Worm (Caenorhabditis elegans) whole organism, late embryonic: ENCODE data around the gene din-1.

Experiments
- Y22D7AL.16 ChIP-seq: sonication (generic microtip); optimal IDR thresholded peaks from 2 replicates; lab custom pipeline; 2016; ENCODE audit warnings: missing genetic modification characterization, missing compliant biosample characterization
- ama-1 ChIP-seq: fragments of 150-350 bp; optimal IDR thresholded peaks from 2 replicates; lab custom pipeline; 2014
- ceh-18 ChIP-seq: sonication (generic microtip); optimal IDR thresholded peaks from 2 replicates; lab custom pipeline; 2016; ENCODE audit warnings: missing genetic modification characterization, missing compliant biosample characterization
- ceh-19 ChIP-seq: fragments of 200-800 bp; sonication (Bioruptor generic); optimal IDR thresholded peaks from 2 replicates; lab custom pipeline; 2018; ENCODE audit warnings: mild to moderate bottlenecking, missing genetic modification characterization, missing compliant biosample characterization
- ceh-2 ChIP-seq: sonication (generic microtip); optimal IDR thresholded peaks from 2 replicates; lab custom pipeline; 2016; ENCODE audit warnings: missing genotype, missing genetic modification characterization, missing compliant biosample characterization
- ceh-34 ChIP-seq: sonication (generic microtip); optimal IDR thresholded peaks from 2 replicates; lab custom pipeline; 2016; ENCODE audit warnings: mild to moderate bottlenecking, missing genetic modification characterization, missing compliant biosample characterization
- ceh-48 ChIP-seq: sonication (generic microtip); optimal IDR thresholded peaks from 2 replicates; lab custom pipeline; 2016; ENCODE audit warnings: missing genetic modification characterization, inconsistent platforms, missing compliant biosample characterization
- ceh-6 ChIP-seq: fragments of 200-800 bp; sonication (Bioruptor generic); optimal IDR thresholded peaks from 2 replicates; lab custom pipeline; 2018; ENCODE audit warnings: mild to moderate bottlenecking, missing genetic modification characterization, missing compliant biosample characterization
- ceh-9 ChIP-seq: sonication (generic microtip); optimal IDR thresholded peaks from 2 replicates; lab custom pipeline; 2016; ENCODE audit warnings: mild to moderate bottlenecking, missing genetic modification characterization, inconsistent platforms, missing compliant biosample characterization
- dve-1 ChIP-seq: sonication (generic microtip); optimal IDR thresholded peaks from 2 replicates; lab custom pipeline; 2017; ENCODE audit warnings: antibody characterized with exemption, mild to moderate bottlenecking, missing genetic modification characterization, missing compliant biosample characterization
- elt-2 ChIP-seq: sonication (generic microtip); optimal IDR thresholded peaks from 2 replicates; lab custom pipeline; 2016; ENCODE audit warnings: missing genetic modification reagents, missing genetic modification characterization, missing compliant biosample characterization
- fax-1 ChIP-seq: sonication (generic microtip); optimal IDR thresholded peaks from 2 replicates; lab custom pipeline; 2016; ENCODE audit warnings: missing genotype, missing genetic modification characterization, missing compliant biosample characterization
- fkh-6 ChIP-seq: sonication (generic microtip); optimal IDR thresholded peaks from 2 replicates; lab custom pipeline; 2016; ENCODE audit warnings: missing genetic modification characterization, missing compliant biosample characterization
- gmeb-2 ChIP-seq: sonication (generic microtip); optimal IDR thresholded peaks from 2 replicates; lab custom pipeline; 2016; ENCODE audit warnings: missing genetic modification characterization, inconsistent platforms, missing compliant biosample characterization
- hlh-30 ChIP-seq: sonication (generic microtip); optimal IDR thresholded peaks from 2 replicates; lab custom pipeline; 2017; ENCODE audit warnings: antibody characterized with exemption, missing genetic modification characterization, missing compliant biosample characterization; ENCODE audit not compliant: insufficient read depth
- hlh-6 ChIP-seq: sonication (generic microtip); optimal IDR thresholded peaks from 2 replicates; lab custom pipeline; 2016; ENCODE audit warnings: missing genotype, missing genetic modification characterization, missing compliant biosample characterization
- hlh-8 ChIP-seq: sonication (generic microtip); optimal IDR thresholded peaks from 2 replicates; lab custom pipeline; 2016; ENCODE audit warnings: missing genotype, missing genetic modification characterization, missing compliant biosample characterization
- lim-6 ChIP-seq: sonication (generic microtip); optimal IDR thresholded peaks from 2 replicates; lab custom pipeline; 2016; ENCODE audit warnings: missing genetic modification characterization, missing compliant biosample characterization
- lin-11 ChIP-seq: fragments of 200-800 bp; sonication (Bioruptor generic); optimal IDR thresholded peaks from 2 replicates; lab custom pipeline; 2018; ENCODE audit warnings: mild to moderate bottlenecking, missing genetic modification characterization, missing compliant biosample characterization
- madf-2 ChIP-seq: sonication (generic microtip); optimal IDR thresholded peaks from 2 replicates; lab custom pipeline; 2017; ENCODE audit warnings: missing genetic modification characterization, missing compliant biosample characterization
- nhr-11 ChIP-seq: fragments of 150-350 bp; optimal IDR thresholded peaks from 2 replicates; lab custom pipeline; 2014; ENCODE audit warnings: missing biosample characterization, missing genetic modification characterization
- nhr-232 ChIP-seq: sonication (generic microtip); optimal IDR thresholded peaks from 2 replicates; lab custom pipeline; 2016; ENCODE audit warnings: missing genetic modification characterization, missing compliant biosample characterization
- odd-2 ChIP-seq: sonication (generic microtip); optimal IDR thresholded peaks from 2 replicates; lab custom pipeline; 2017; ENCODE audit warnings: antibody characterized with exemption, mild to moderate bottlenecking, missing genetic modification characterization, missing compliant biosample characterization
- pag-3 ChIP-seq: sonication (generic microtip); optimal IDR thresholded peaks from 2 replicates; lab custom pipeline; 2016; ENCODE audit warnings: missing compliant biosample characterization, missing genetic modification characterization, borderline replicate concordance
- pax-1 ChIP-seq: fragments of 150-350 bp; optimal IDR thresholded peaks from 2 replicates; lab custom pipeline; 2014; ENCODE audit warnings: missing biosample characterization, missing genetic modification characterization
- pha-2 ChIP-seq: sonication (generic microtip); optimal IDR thresholded peaks from 2 replicates; lab custom pipeline; 2017; ENCODE audit warnings: mild to moderate bottlenecking, missing genetic modification characterization, missing compliant biosample characterization
- pha-4 ChIP-seq: fragments of 150-350 bp; optimal IDR thresholded peaks from 2 replicates; lab custom pipeline; 2018; ENCODE audit warnings: missing biosample characterization, missing genetic modification reagents, missing genetic modification characterization
- pros-1 ChIP-seq: fragments of 150-350 bp; optimal IDR thresholded peaks from 2 replicates; lab custom pipeline; 2014; ENCODE audit warnings: missing biosample characterization, missing genetic modification reagents, missing genetic modification characterization
- ref-2 ChIP-seq: sonication (generic microtip); optimal IDR thresholded peaks from 2 replicates; lab custom pipeline; 2016; ENCODE audit warnings: missing genetic modification characterization, missing compliant biosample characterization
- rnt-1 ChIP-seq: sonication (generic microtip); optimal IDR thresholded peaks from 2 replicates; lab custom pipeline; 2016; ENCODE audit warnings: missing genetic modification characterization, missing compliant biosample characterization
- sdc-2 ChIP-seq: sonication (generic microtip); optimal IDR thresholded peaks from 2 replicates; lab custom pipeline; 2016; ENCODE audit warnings: missing genotype, missing genetic modification characterization, missing compliant biosample characterization
- syd-9 ChIP-seq: sonication (generic microtip); optimal IDR thresholded peaks from 2 replicates; lab custom pipeline; 2016; ENCODE audit warnings: mild to moderate bottlenecking, missing genetic modification characterization, moderate library complexity, missing compliant biosample characterization
- tbx-2 ChIP-seq: sonication (generic microtip); optimal IDR thresholded peaks from 2 replicates; lab custom pipeline; 2016; ENCODE audit warnings: missing genetic modification characterization, missing compliant biosample characterization
- tbx-7 ChIP-seq: sonication (generic microtip); optimal IDR thresholded peaks from 2 replicates; lab custom pipeline; 2016; ENCODE audit warnings: missing genotype, missing genetic modification characterization, missing compliant biosample characterization
- unc-42 ChIP-seq: sonication (generic microtip); optimal IDR thresholded peaks from 2 replicates; lab custom pipeline; 2016; ENCODE audit warnings: missing genotype, missing genetic modification characterization, missing compliant biosample characterization
- unc-55 ChIP-seq: sonication (generic microtip); optimal IDR thresholded peaks from 2 replicates; lab custom pipeline; 2017; ENCODE audit warnings: missing biosample characterization, missing genetic modification reagents, missing genetic modification characterization
- zip-5 ChIP-seq: sonication (generic microtip); optimal IDR thresholded peaks from 2 replicates; lab custom pipeline; 2016; ENCODE audit warnings: missing genetic modification characterization, missing compliant biosample characterization
- ztf-16 ChIP-seq: sonication (generic microtip); optimal IDR thresholded peaks from 2 replicates; lab custom pipeline; 2017; ENCODE audit warnings: missing genetic modification characterization, missing compliant biosample characterization

The din-1 gene

DNA sequence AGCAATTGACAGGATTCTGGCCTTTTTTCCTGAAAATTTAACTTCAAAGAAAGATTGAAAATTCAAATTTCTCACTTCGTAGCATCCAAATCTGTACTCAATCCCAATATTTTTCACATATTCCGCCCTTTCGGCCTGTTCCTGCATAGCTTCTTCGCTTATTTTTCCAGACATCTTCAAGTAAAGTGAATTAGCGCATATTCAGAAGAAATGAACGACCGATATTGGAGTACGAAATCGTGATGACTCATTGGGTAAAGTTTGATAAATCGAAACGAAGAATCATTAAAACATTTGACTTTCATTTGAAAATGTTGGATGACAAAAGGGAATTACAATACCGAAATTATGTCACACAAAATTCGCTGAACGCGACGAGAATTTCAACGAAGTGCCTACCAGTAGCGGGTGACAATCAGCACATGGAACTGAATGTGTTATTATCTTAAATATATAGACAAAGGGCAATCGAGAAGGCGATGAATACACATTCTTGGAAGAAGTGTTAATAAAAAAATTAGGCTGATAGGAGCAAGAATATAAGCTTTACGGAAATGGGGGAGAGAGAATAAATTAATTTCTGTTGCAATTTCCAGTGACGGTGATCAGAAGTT, 17.7 kb upstream of the din-1 start, which contains the start of gene coa-7:
TSS of gene coa-7 (minus strand) at position 174 of the 614 bp plus-strand sequence.
- TF ChIP-seq sdc-2 (tag; lab: Kevin White, UChicago), result no peak
- no peak for TF ChIP-seq ceh-19 (GFP tag; lab: Kevin White, UChicago)
- TF ChIP-seq ceh-34 (tag; lab: Kevin White, UChicago), result no peak
- TF ChIP-seq ceh-6, result no peak
- TF ChIP-seq zip-5 (tag; lab: Kevin White, UChicago), result no peak
- no peak for TF ChIP-seq nhr-11 (tag; lab: Kevin White, UChicago)
- no peak for TF ChIP-seq pros-1 (tag; lab: Kevin White, UChicago)
- no peak for TF ChIP-seq nhr-232 (tag; lab: Kevin White, UChicago)
- TF ChIP-seq madf-2 (tag; lab: Kevin White, UChicago), result no peak

- TF ChIP-seq hlh-30 (peak; percentile 49), fax-1 (no peak), ceh-48 (tag; lab: Kevin White, UChicago) (no peak)
These were observed 15.8 kb upstream of the din-1 start for ce11 chrII:11649239-11649638.

DNA sequence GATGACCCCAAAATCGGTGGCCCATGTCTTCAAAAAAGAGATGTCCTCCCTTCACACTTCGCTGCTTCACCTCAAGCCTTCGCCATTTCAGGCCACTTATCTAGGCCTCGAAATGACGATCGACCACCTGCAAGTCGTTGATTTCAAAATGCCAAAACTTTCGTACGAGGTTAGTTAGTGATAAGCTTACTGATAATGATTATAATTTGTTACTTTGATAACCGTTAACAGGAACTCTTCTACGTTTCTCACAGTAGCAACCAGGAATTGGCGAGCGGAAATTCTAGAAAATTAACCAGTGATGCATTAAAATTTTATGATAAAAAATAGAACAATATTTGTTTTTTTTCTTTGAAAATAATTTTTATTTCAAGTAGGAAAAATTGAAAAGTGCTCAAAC, 13.5 kb upstream of the din-1 start:
- no peak for TF ChIP-seq fax-1
- TF ChIP-seq tbx-7, result no peak
- no peak for TF ChIP-seq ceh-48 (tag; lab: Kevin White, UChicago)
- TF ChIP-seq ref-2, result no peak
- TF ChIP-seq odd-2, result no peak
- TF ChIP-seq nhr-11 (tag; lab: Kevin White, UChicago), result no peak
- TF ChIP-seq pax-1 (tag; lab: Kevin White, UChicago), result no peak
- no peak for TF ChIP-seq pha-4 (tag; lab: Kevin White, UChicago)
- no peak for TF ChIP-seq fkh-6 (tag; lab: Kevin White, UChicago)
- no peak for TF ChIP-seq pha-2 (tag; lab: Kevin White, UChicago)
- TF ChIP-seq Y22D7AL.16 (tag; lab: Kevin White, UChicago), result no peak
- TF ChIP-seq ceh-18 (tag; lab: Kevin White, UChicago), result no peak
- TF ChIP-seq, all 69 proteins: peak for 0

DNA sequence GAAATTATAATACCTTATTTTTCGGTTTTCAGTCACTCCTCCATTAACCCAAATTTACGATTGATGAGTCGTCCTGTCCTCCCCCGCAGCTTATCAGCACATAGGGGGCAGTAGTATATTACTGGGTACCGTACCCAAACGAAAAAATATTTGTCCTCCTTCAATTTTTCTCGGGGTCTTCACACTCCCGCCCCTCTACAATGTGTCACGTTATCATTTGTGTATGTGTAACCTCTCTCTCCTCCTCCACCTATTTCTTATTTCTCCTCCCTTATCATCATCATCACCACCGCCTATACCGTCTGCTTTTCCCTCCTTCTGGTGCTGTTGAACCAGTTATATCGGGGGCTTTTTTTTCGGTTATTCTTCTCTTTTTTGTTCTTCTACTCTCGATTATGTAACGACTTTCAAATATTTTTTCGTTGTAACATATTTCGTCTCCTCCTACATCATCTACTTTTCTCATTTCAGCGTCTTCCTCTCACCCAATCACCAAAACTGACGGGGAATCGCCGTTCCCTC, 12.9 kb upstream of the din-1 start, which contains the start of gene ghi-1:
TSS of gene ghi-1 (plus strand) at position 472 of the 522 bp plus-strand sequence.
- no peak for TF ChIP-seq ceh-48 (tag; lab: Kevin White, UChicago)
- no peak for TF ChIP-seq pag-3 (tag; lab: Kevin White, UChicago)
- no peak for TF ChIP-seq hlh-8 (tag; lab: Kevin White, UChicago)
- TF ChIP-seq lim-6 (tag; lab: Kevin White, UChicago), result no peak
- no peak for TF ChIP-seq ama-1
- peak; percentile 9 for TF ChIP-seq elt-2 (tag; lab: Kevin White, UChicago)
- no peak for TF ChIP-seq lin-11 (tag; lab: Kevin White, UChicago)
- TF ChIP-seq tbx-2 (tag; lab: Kevin White, UChicago), result no peak
- TF ChIP-seq gmeb-2 (tag; lab: Kevin White, UChicago), result no peak

DNA sequence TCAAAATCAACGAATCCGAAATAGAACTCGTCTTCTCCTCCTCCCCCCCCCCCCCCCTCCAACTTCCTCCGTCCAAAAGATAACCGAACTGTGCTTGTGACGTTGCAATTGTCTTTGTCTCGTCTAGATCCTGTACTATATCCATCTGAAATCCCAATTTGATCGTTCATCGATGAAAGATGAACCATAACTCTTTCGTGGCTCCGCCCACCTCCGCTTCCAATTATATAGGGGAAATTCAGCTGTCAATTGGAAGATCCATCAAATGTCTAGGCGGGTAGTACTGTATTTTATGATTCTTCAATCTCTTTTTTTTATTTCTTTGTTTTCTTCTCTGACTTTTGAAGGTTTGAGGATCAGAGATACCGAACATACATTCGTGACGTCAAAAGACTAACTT, 12.0 kb upstream of the din-1 start:
- TF ChIP-seq ztf-16 (tag; lab: Kevin White, UChicago) (no peak), pha-2 (tag; lab: Kevin White, UChicago) (no peak), unc-42 (tag; lab: Kevin White, UChicago) (no peak), ceh-2 (tag; lab: Kevin White, UChicago) (no peak), hlh-30 (no peak), ceh-9 (no peak), gmeb-2 (tag; lab: Kevin White, UChicago) (no peak), unc-55 (no peak), sdc-2 (tag; lab: Kevin White, UChicago) (no peak), syd-9 (no peak), lin-11 (tag; lab: Kevin White, UChicago) (no peak), dve-1 (tag; lab: Kevin White, UChicago) (no peak), zip-5 (tag; lab: Kevin White, UChicago) (no peak), rnt-1 (tag; lab: Kevin White, UChicago) (no peak), hlh-6 (no peak), ceh-19 (GFP tag; lab: Kevin White, UChicago) (no peak), ceh-18 (tag; lab: Kevin White, UChicago) (no peak)
